Fruit fly (Drosophila melanogaster): ENCODE data around the gene homer.

The homer gene

DNA sequence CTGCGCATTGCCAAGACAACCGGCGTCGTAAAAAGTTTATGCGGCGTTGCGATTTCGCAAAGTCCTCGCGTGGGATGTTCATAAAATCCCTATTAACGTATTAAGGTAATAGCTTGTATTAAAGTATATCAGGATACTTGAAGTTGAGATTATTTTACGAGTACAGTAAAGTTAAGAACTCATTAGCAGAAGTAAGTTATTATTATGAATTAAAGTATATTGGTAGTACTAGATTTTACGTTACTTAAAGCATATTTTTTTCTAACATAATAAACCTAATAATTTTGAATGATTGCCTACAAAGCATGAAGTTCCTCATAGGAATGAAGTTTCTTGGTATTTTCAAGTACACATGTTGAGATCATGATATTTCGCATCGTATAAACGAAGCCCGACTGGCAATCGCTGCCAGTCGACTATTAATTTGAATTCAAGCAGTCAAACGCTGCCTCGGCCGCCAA lies 29.3 kb downstream of the homer start (continued):
- TF ChIP-seq crp (GFP tag; optimal IDR thresholded peaks at IDR 0.05), result no peak
- peak; percentile 12 for TF ChIP-seq CG12299 (tag; optimal IDR thresholded peaks at IDR 0.05)
- TF ChIP-seq lilli (GFP tag; optimal IDR thresholded peaks at IDR 0.05), result peak; percentile 27
- no peak for TF ChIP-seq CG4282 (GFP tag; optimal IDR thresholded peaks at IDR 0.05)
- no peak for TF ChIP-seq Antp (GFP tag; optimal IDR thresholded peaks at IDR 0.05)
- TF ChIP-seq klu (GFP tag; IDR thresholded peaks at IDR 0.05), result no peak
- TF ChIP-seq Elba2 (GFP tag; optimal IDR thresholded peaks at IDR 0.05), result no peak
- TF ChIP-seq eyg (GFP tag; optimal IDR thresholded peaks at IDR 0.05), result no peak
- no peak for TF ChIP-seq CG1647 (GFP tag; optimal IDR thresholded peaks at IDR 0.05)
- peak in 1 of 2 experiments; percentile 78 for TF ChIP-seq Hr51 (GFP tag; optimal IDR thresholded peaks at IDR 0.05)
- TF ChIP-seq chinmo (GFP tag; IDR thresholded peaks at IDR 0.05; ENCODE audit: partially characterized antibody), result no peak
- no peak for TF ChIP-seq CG15073 (GFP tag; optimal IDR thresholded peaks at IDR 0.05)
- peak; percentile 5 for TF ChIP-seq HmgZ (tag; optimal IDR thresholded peaks at IDR 0.05)
- no peak for TF ChIP-seq CG2202 (tag; optimal IDR thresholded peaks at IDR 0.05)
- TF ChIP-seq CG9876 (GFP tag; optimal IDR thresholded peaks at IDR 0.05), result no peak
- TF ChIP-seq ash1 (GFP tag; optimal IDR thresholded peaks at IDR 0.05), result no peak
- no peak for TF ChIP-seq tll (GFP tag; optimal IDR thresholded peaks at IDR 0.05)
- no peak for TF ChIP-seq chm (GFP tag; IDR thresholded peaks at IDR 0.05)
- TF ChIP-seq nerfin-1 (tag; optimal IDR thresholded peaks at IDR 0.05), result peak; percentile 54
- TF ChIP-seq CG8944 (GFP tag; optimal IDR thresholded peaks at IDR 0.05), result no peak
- TF ChIP-seq Dref (GFP tag; IDR thresholded peaks at IDR 0.05), result no peak
- TF ChIP-seq lbe (GFP tag; optimal IDR thresholded peaks at IDR 0.05), result no peak
- peak; percentile 45 for TF ChIP-seq nom (GFP tag; optimal IDR thresholded peaks at IDR 0.05)
- peak; percentile 14 for TF ChIP-seq fd64A (GFP tag; optimal IDR thresholded peaks at IDR 0.05)
- TF ChIP-seq Bgb (GFP tag; IDR thresholded peaks at IDR 0.05; ENCODE audit: partially characterized antibody), result no peak
- TF ChIP-seq unc-4 (GFP tag; IDR thresholded peaks at IDR 0.05; ENCODE audit: partially characterized antibody), result no peak
- peak; percentile 91 for TF ChIP-seq CG4820 (GFP tag; optimal IDR thresholded peaks at IDR 0.05)
- TF ChIP-seq gcm (GFP tag; optimal IDR thresholded peaks at IDR 0.05), result peak; percentile 56
- TF ChIP-seq tup (GFP tag; optimal IDR thresholded peaks at IDR 0.05), result no peak
- no peak for TF ChIP-seq CG17328 (GFP tag; IDR thresholded peaks at IDR 0.05)
- TF ChIP-seq CG4360 (GFP tag; IDR thresholded peaks at IDR 0.05), result no peak
- TF ChIP-seq exex (tag; optimal IDR thresholded peaks at IDR 0.05), result no peak
- no peak for TF ChIP-seq CG6654 (GFP tag; optimal IDR thresholded peaks at IDR 0.05)
- TF ChIP-seq CG7271 (tag; optimal IDR thresholded peaks at IDR 0.05), result no peak
- no peak for TF ChIP-seq CG5180 (GFP tag; optimal IDR thresholded peaks at IDR 0.05)
- no peak for TF ChIP-seq shn (GFP tag; optimal IDR thresholded peaks at IDR 0.05)
- peak; percentile 55; the same call in 1 of the 2 replicates for TF ChIP-seq Xrp1 (GFP tag; IDR thresholded peaks at IDR 0.05)
- TF ChIP-seq onecut (GFP tag; IDR thresholded peaks at IDR 0.05), result 0 out of 2 replicates have a peak, but pooled peaks have one; percentile 21
- TF ChIP-seq run (tag; optimal IDR thresholded peaks at IDR 0.05), result no peak
- no peak for TF ChIP-seq CTCF (GFP tag; optimal IDR thresholded peaks at IDR 0.05)
- peak; percentile 77 for TF ChIP-seq CG2712 (tag; optimal IDR thresholded peaks at IDR 0.05)
- TF ChIP-seq CG8281 (tag; optimal IDR thresholded peaks at IDR 0.05), result no peak
- peak; percentile 64 for TF ChIP-seq grau (tag; optimal IDR thresholded peaks at IDR 0.05)
- TF ChIP-seq Chrac-16 (GFP tag; optimal IDR thresholded peaks at IDR 0.05), result no peak
- no peak for TF ChIP-seq Aef1 (GFP tag; IDR thresholded peaks at IDR 0.05)
- 0 out of 3 replicates have a peak, but pooled peaks have one; percentile 26 for TF ChIP-seq CG11695 (GFP tag; IDR thresholded peaks at IDR 0.05)
- TF ChIP-seq corto (GFP tag; optimal IDR thresholded peaks at IDR 0.05), result no peak
- TF ChIP-seq Usf (GFP tag; optimal IDR thresholded peaks at IDR 0.05), result no peak
- TF ChIP-seq Nf-YC (tag; optimal IDR thresholded peaks at IDR 0.05), result peak; percentile 36
- TF ChIP-seq Sry-β (GFP tag; optimal IDR thresholded peaks at IDR 0.05), result no peak
- no peak for TF ChIP-seq Vsx1 (GFP tag; optimal IDR thresholded peaks at IDR 0.05)
